Fruit fly (Drosophila melanogaster) whole organism, embryonic: Measurements from ENCODE around the gene CG12998.

ENCODE experiments used
- Asciz ChIP-seq: fragments of 200-800 bp; sonication (Bioruptor generic); optimal IDR thresholded peaks from 2 replicates; lab custom pipeline; 2017; ENCODE audit warnings: missing biosample characterization, mild to moderate bottlenecking, missing genetic modification characterization, missing genetic modification reagents
- Awh ChIP-seq: fragments of 200-800 bp; sonication (Bioruptor generic); IDR thresholded peaks from 2 replicates; pipeline ENCODE4, ENCODE4 v1.3.6; 2022; ENCODE audit warnings: missing biosample characterization, missing genetic modification characterization
- Blimp-1 ChIP-seq: fragments of 200-800 bp; sonication (Bioruptor generic); optimal IDR thresholded peaks from 3 replicates; lab custom pipeline; 2018; ENCODE audit warnings: missing biosample characterization, missing genetic modification characterization, mild to moderate bottlenecking, moderate library complexity, missing genetic modification reagents
- CG10209 ChIP-seq: fragments of 200-800 bp; sonication (Bioruptor generic); optimal IDR thresholded peaks from 3 replicates; lab custom pipeline; 2017; ENCODE audit warnings: missing biosample characterization, mild to moderate bottlenecking, missing genetic modification characterization, missing genetic modification reagents
- CG10543 ChIP-seq: fragments of 200-800 bp; sonication (Bioruptor generic); optimal IDR thresholded peaks from 3 replicates; lab custom pipeline; 2017; ENCODE audit warnings: missing biosample characterization, mild to moderate bottlenecking, missing genetic modification characterization, moderate library complexity
- CG11504 ChIP-seq: fragments of 200-800 bp; sonication (Bioruptor generic); optimal IDR thresholded peaks from 3 replicates; lab custom pipeline; 2019; ENCODE audit warnings: missing biosample characterization, mild to moderate bottlenecking, missing genetic modification characterization, moderate library complexity
- CG12769 ChIP-seq: fragments of 200-800 bp; sonication (Bioruptor generic); optimal IDR thresholded peaks from 2 replicates; lab custom pipeline; 2019; ENCODE audit warnings: missing biosample characterization, mild to moderate bottlenecking, missing genetic modification characterization, moderate library complexity
- CG12942 ChIP-seq: fragments of 200-800 bp; sonication (Bioruptor generic); optimal IDR thresholded peaks from 3 replicates; lab custom pipeline; 2016; ENCODE audit warnings: missing biosample characterization, missing genetic modification characterization
- CG13287 ChIP-seq: fragments of 200-800 bp; sonication (Bioruptor generic); IDR thresholded peaks from 2 replicates; pipeline ENCODE4 v1.3.6; 2022; ENCODE audit warnings: missing biosample characterization, missing genetic modification characterization; ENCODE audit not compliant: partially characterized antibody
- CG13775 ChIP-seq: fragments of 200-800 bp; sonication (Bioruptor generic); optimal IDR thresholded peaks from 3 replicates; lab custom pipeline; 2017; ENCODE audit warnings: missing biosample characterization, mild to moderate bottlenecking, missing genetic modification characterization
- CG17186 ChIP-seq: fragments of 200-800 bp; sonication (Bioruptor generic); optimal IDR thresholded peaks from 3 replicates; lab custom pipeline; 2017; ENCODE audit warnings: missing biosample characterization, missing genetic modification reagents, missing genetic modification characterization
- CG18011 ChIP-seq: fragments of 200-800 bp; sonication (Bioruptor generic); optimal IDR thresholded peaks from 2 replicates; lab custom pipeline; 2017; ENCODE audit warnings: missing biosample characterization, missing genetic modification characterization, mild to moderate bottlenecking, moderate library complexity, missing genotype
- CG18262 ChIP-seq: fragments of 200-800 bp; optimal IDR thresholded peaks from 3 replicates; lab custom pipeline; 2019; ENCODE audit warnings: missing biosample characterization, mild to moderate bottlenecking, missing genetic modification characterization, moderate library complexity
- CG31388 ChIP-seq: fragments of 200-800 bp; sonication (Bioruptor generic); optimal IDR thresholded peaks from 2 replicates; lab custom pipeline; 2016; ENCODE audit warnings: missing biosample characterization, missing genetic modification characterization
- CG32532 ChIP-seq: fragments of 200-800 bp; sonication (Bioruptor generic); IDR thresholded peaks from 2 replicates; pipeline ENCODE4 v1.3.6; 2022; ENCODE audit warnings: missing biosample characterization, missing genetic modification characterization
- CG4730 ChIP-seq: fragments of 200-800 bp; sonication (Bioruptor generic); IDR thresholded peaks from 2 replicates; pipeline ENCODE4 v1.3.6; 2022; ENCODE audit warnings: missing biosample characterization, missing genetic modification characterization
- CG4854 ChIP-seq: fragments of 200-800 bp; sonication (Bioruptor generic); optimal IDR thresholded peaks from 2 replicates; lab custom pipeline; 2016; ENCODE audit warnings: missing biosample characterization, missing genetic modification characterization, inconsistent platforms
- CG6175 ChIP-seq: fragments of 200-800 bp; sonication (Bioruptor generic); IDR thresholded peaks from 3 replicates; pipeline ENCODE4 v1.3.6; 2022; ENCODE audit warnings: missing biosample characterization, missing genetic modification characterization
- CG7987 ChIP-seq: fragments of 200-800 bp; sonication (Bioruptor generic); optimal IDR thresholded peaks from 2 replicates; lab custom pipeline; 2018; ENCODE audit warnings: missing biosample characterization, mild to moderate bottlenecking, missing genetic modification characterization, moderate library complexity
- CrebB ChIP-seq: fragments of 200-800 bp; sonication (Bioruptor generic); optimal IDR thresholded peaks from 3 replicates; lab custom pipeline; 2018; ENCODE audit warnings: missing biosample characterization, mild to moderate bottlenecking, missing genetic modification characterization
- Dip3 ChIP-seq: fragments of 200-800 bp; sonication (Bioruptor generic); optimal IDR thresholded peaks from 3 replicates; lab custom pipeline; 2016; ENCODE audit warnings: missing biosample characterization, missing genetic modification characterization
- Drgx ChIP-seq: fragments of 200-800 bp; sonication (Bioruptor generic); IDR thresholded peaks from 2 replicates; pipeline ENCODE4 v1.3.6; 2022; ENCODE audit warnings: missing biosample characterization, missing genetic modification characterization
- H2.0 ChIP-seq: fragments of 200-800 bp; sonication (Bioruptor generic); IDR thresholded peaks from 2 replicates; pipeline ENCODE4 v1.3.6; 2022; ENCODE audit warnings: missing biosample characterization, missing genetic modification characterization
- Hr51 ChIP-seq, 2 experiments: fragments of 200-800 bp; sonication (Bioruptor generic); optimal IDR thresholded peaks; 2 replicates in 1 of 2; 3 replicates in 1 of 2; lab custom pipeline; 2016 to 2018; ENCODE audit warnings: missing biosample characterization in 2 of 2, missing genetic modification characterization in 2 of 2, mild to moderate bottlenecking in 1 of 2, moderate library complexity in 1 of 2
- MBD-R2 ChIP-seq: fragments of 200-800 bp; sonication (Bioruptor generic); IDR thresholded peaks from 2 replicates; pipeline ENCODE4 v1.3.6; 2022; ENCODE audit warnings: missing biosample characterization, missing genetic modification characterization
- Mad ChIP-seq: fragments of 200-800 bp; sonication (Bioruptor generic); optimal IDR thresholded peaks from 2 replicates; lab custom pipeline; 2016; ENCODE audit warnings: missing biosample characterization, missing genetic modification characterization
- PHDP ChIP-seq: fragments of 200-800 bp; sonication (Bioruptor generic); optimal IDR thresholded peaks from 3 replicates; lab custom pipeline; 2018; ENCODE audit warnings: missing biosample characterization, mild to moderate bottlenecking, missing genetic modification characterization, moderate library complexity
- ap ChIP-seq: fragments of 200-800 bp; sonication (Bioruptor generic); IDR thresholded peaks from 2 replicates; pipeline ENCODE4 v1.3.6; 2022; ENCODE audit warnings: missing biosample characterization, missing genetic modification characterization
- ara ChIP-seq: fragments of 200-800 bp; sonication (Bioruptor generic); IDR thresholded peaks from 2 replicates; pipeline ENCODE4 v1.3.6; 2022; ENCODE audit warnings: missing biosample characterization, missing genetic modification characterization
- bbx ChIP-seq: fragments of 200-800 bp; sonication (Bioruptor generic); IDR thresholded peaks from 2 replicates; pipeline ENCODE4 v1.3.6; 2022; ENCODE audit warnings: missing biosample characterization, missing genetic modification characterization; ENCODE audit not compliant: partially characterized antibody
- cas ChIP-seq: fragments of 200-800 bp; sonication (Bioruptor generic); IDR thresholded peaks from 2 replicates; pipeline ENCODE4 v1.3.6; 2022; ENCODE audit warnings: missing biosample characterization, missing genetic modification characterization
- cato ChIP-seq: fragments of 200-800 bp; sonication (Bioruptor generic); optimal IDR thresholded peaks from 2 replicates; lab custom pipeline; 2016; ENCODE audit warnings: missing biosample characterization, missing genetic modification characterization, borderline replicate concordance
- caup ChIP-seq: fragments of 200-800 bp; sonication (Bioruptor generic); optimal IDR thresholded peaks from 3 replicates; lab custom pipeline; 2017; ENCODE audit warnings: missing biosample characterization, mild to moderate bottlenecking, missing genetic modification characterization, moderate library complexity; ENCODE audit not compliant: severe bottlenecking
- cg ChIP-seq: fragments of 200-800 bp; sonication (Bioruptor generic); optimal IDR thresholded peaks from 3 replicates; lab custom pipeline; 2019; ENCODE audit warnings: missing biosample characterization, mild to moderate bottlenecking, missing genetic modification characterization, moderate library complexity
- da ChIP-seq: fragments of 200-800 bp; sonication (Bioruptor generic); optimal IDR thresholded peaks from 2 replicates; lab custom pipeline; 2016; ENCODE audit warnings: missing biosample characterization, missing genetic modification characterization
- danr ChIP-seq: fragments of 200-800 bp; sonication (Bioruptor generic); IDR thresholded peaks from 2 replicates; pipeline ENCODE4 v1.3.6; 2022; ENCODE audit warnings: missing biosample characterization, missing genetic modification characterization
- ewg ChIP-seq: fragments of 200-800 bp; sonication (Bioruptor generic); optimal IDR thresholded peaks from 3 replicates; lab custom pipeline; 2017; ENCODE audit warnings: mild to moderate bottlenecking, missing biosample characterization, missing genetic modification reagents, missing genetic modification characterization
- exex ChIP-seq: fragments of 200-800 bp; sonication (Bioruptor generic); optimal IDR thresholded peaks from 4 replicates; lab custom pipeline; 2018; ENCODE audit warnings: missing biosample characterization, mild to moderate bottlenecking, missing genetic modification characterization, moderate library complexity
- fd3F ChIP-seq: fragments of 200-800 bp; sonication (Bioruptor generic); optimal IDR thresholded peaks from 2 replicates; lab custom pipeline; 2018; ENCODE audit warnings: missing biosample characterization, mild to moderate bottlenecking, missing genetic modification characterization, moderate library complexity
- fru ChIP-seq: fragments of >200 bp; optimal IDR thresholded peaks from 2 replicates; lab custom pipeline; 2017
- kni ChIP-seq: fragments of 200-800 bp; sonication (Bioruptor generic); optimal IDR thresholded peaks from 3 replicates; lab custom pipeline; 2017; ENCODE audit warnings: mild to moderate bottlenecking, missing biosample characterization, missing genetic modification reagents, missing genetic modification characterization
- lbe ChIP-seq: fragments of 200-800 bp; sonication (Bioruptor generic); optimal IDR thresholded peaks from 2 replicates; lab custom pipeline; 2016; ENCODE audit warnings: missing biosample characterization, mild to moderate bottlenecking, missing genetic modification characterization
- mirr ChIP-seq: fragments of 200-800 bp; sonication (Bioruptor generic); optimal IDR thresholded peaks from 3 replicates; lab custom pipeline; 2018; ENCODE audit warnings: missing biosample characterization, mild to moderate bottlenecking, missing genetic modification characterization
- pita ChIP-seq: fragments of 200-800 bp; sonication (Bioruptor generic); optimal IDR thresholded peaks from 2 replicates; lab custom pipeline; 2017; ENCODE audit warnings: missing biosample characterization, mild to moderate bottlenecking, missing genetic modification characterization
- schlank ChIP-seq: fragments of 200-800 bp; sonication (Bioruptor generic); optimal IDR thresholded peaks from 2 replicates; lab custom pipeline; 2018; ENCODE audit warnings: missing biosample characterization, mild to moderate bottlenecking, missing genetic modification characterization
- sima ChIP-seq: fragments of 200-800 bp; sonication (Bioruptor generic); optimal IDR thresholded peaks from 2 replicates; lab custom pipeline; 2016; ENCODE audit warnings: missing biosample characterization, missing genetic modification characterization
- so ChIP-seq: fragments of 200-800 bp; sonication (Bioruptor generic); IDR thresholded peaks from 3 replicates; pipeline ENCODE4 v1.3.6; 2022; ENCODE audit warnings: missing biosample characterization, missing genetic modification characterization
- stc ChIP-seq: fragments of 200-800 bp; sonication (Bioruptor generic); IDR thresholded peaks from 2 replicates; pipeline ENCODE4 v1.3.6; 2022; ENCODE audit warnings: missing biosample characterization, missing genetic modification characterization
- tap ChIP-seq: fragments of 200-800 bp; optimal IDR thresholded peaks from 3 replicates; lab custom pipeline; 2019; ENCODE audit warnings: missing biosample characterization, mild to moderate bottlenecking, missing genetic modification characterization, moderate library complexity
- tin ChIP-seq: fragments of 200-800 bp; sonication (Bioruptor generic); optimal IDR thresholded peaks from 3 replicates; lab custom pipeline; 2016; ENCODE audit warnings: missing biosample characterization, missing genetic modification characterization
- unc-4 ChIP-seq: fragments of 200-800 bp; sonication (Bioruptor generic); IDR thresholded peaks from 2 replicates; pipeline ENCODE4 v1.3.6; 2022; ENCODE audit warnings: missing biosample characterization, missing genetic modification characterization; ENCODE audit not compliant: partially characterized antibody

The CG12998 gene

DNA sequence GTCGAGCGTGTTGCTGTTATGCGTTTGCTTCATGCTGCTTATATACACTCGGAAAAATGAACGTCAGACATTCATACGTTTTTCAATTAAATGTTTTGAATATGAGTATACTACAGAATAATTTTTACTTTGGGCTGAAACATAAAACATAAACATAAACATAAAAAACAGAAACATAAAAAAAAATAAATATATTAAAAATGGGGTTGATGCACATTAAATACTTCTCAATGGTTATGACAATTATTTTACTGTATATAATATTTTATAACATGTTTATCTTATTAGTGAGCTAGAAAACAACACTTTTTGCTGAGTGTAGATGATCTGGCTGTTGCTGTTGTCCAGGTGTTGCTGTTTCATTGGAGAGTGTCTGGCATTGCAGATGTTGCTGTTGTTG, 19.0 kb downstream of the CG12998 start (continued):
- TF ChIP-seq fd3F (GFP tag; lab: Kevin White, UChicago) (no peak), mirr (GFP tag; lab: Kevin White, UChicago) (no peak), CG31388 (GFP tag; lab: Kevin White, UChicago) (no peak), CG13775 (no peak), Drgx (GFP tag; lab: Robert Waterston, UW) (peak; percentile 65), CG12769 (no peak), cas (no peak), kni (GFP tag; lab: Kevin White, UChicago) (no peak), CG10209 (GFP tag; lab: Kevin White, UChicago) (no peak), cg (GFP tag; lab: Kevin White, UChicago) (no peak), da (GFP tag; lab: Kevin White, UChicago) (no peak), CG7987 (GFP tag; lab: Kevin White, UChicago) (no peak), CG10543 (no peak), stc (GFP tag; lab: Robert Waterston, UW) (0 out of 2 replicates have a peak, but pooled peaks have one; percentile 24), CG17186 (no peak), fru (lab: Kevin White, UChicago) (no peak), CG4730 (GFP tag; lab: Robert Waterston, UW) (no peak), danr (no peak), Hr51 (GFP tag; optimal IDR thresholded peaks at IDR 0.05; lab: Kevin White, UChicago) (peak in 1 of 2 experiments; percentile 63), so (GFP tag; lab: Robert Waterston, UW) (no peak), CG11504 (peak; percentile 68), CG4854 (no peak), Awh (GFP tag; lab: Robert Waterston, UW) (no peak), PHDP (tag; lab: Kevin White, UChicago) (peak; percentile 18), ewg (peak; percentile 0), CG18262 (tag; lab: Kevin White, UChicago) (peak; percentile 41), pita (no peak), schlank (tag; lab: Kevin White, UChicago) (no peak), ap (GFP tag; lab: Robert Waterston, UW) (no peak), CG18011 (no peak), tap (tag; lab: Kevin White, UChicago) (no peak), H2.0 (no peak), Mad (GFP tag; lab: Kevin White, UChicago) (no peak), MBD-R2 (GFP tag; lab: Robert Waterston, UW) (no peak), Asciz (peak; percentile 13), CrebB (tag; lab: Kevin White, UChicago) (no peak), unc-4 (no peak), Dip3 (GFP tag; lab: Kevin White, UChicago) (no peak), ara (no peak), tin (GFP tag; lab: Kevin White, UChicago) (no peak), lbe (GFP tag; lab: Kevin White, UChicago) (no peak), CG32532 (GFP tag; lab: Robert Waterston, UW) (no peak), exex (no peak), CG12942 (GFP tag; lab: Kevin White, UChicago) (no peak), Blimp-1 (GFP tag; lab: Kevin White, UChicago) (peak; percentile 29), caup (GFP tag; lab: Kevin White, UChicago) (no peak), cato (GFP tag; lab: Kevin White, UChicago) (no peak), CG13287 (GFP tag; lab: Robert Waterston, UW) (no peak), sima (GFP tag; lab: Kevin White, UChicago) (no peak), bbx (no peak), CG6175 (GFP tag; lab: Robert Waterston, UW) (no peak)
